Worm (Caenorhabditis elegans): ENCODE measurements around the gene cTel55X.1.

DNA sequence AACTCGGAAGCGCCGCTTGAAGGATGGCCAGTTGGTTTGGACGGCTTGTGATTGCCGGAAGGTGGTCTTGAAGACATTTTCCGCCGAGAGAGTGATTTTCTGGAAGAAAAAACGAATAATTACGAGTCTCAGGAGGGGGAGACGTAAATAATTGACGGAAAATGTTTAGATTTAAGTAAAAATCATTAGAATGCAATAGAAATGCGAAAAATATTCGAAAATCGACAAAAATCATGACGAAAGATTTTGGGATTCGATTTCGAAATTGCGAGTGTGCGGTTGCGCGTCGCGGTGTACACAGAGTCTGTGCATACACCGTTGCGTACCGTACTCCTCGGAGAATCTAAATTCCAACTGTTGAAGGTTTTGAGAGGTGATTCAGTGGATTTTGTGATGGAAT is 3.2 kb upstream of the cTel55X.1 start, which contains the start of gene H11L12.1:
- TF ChIP-seq nhr-28 (tag; optimal IDR thresholded peaks at IDR 0.05): no peak
- no peak for TF ChIP-seq nhr-12 (tag; optimal IDR thresholded peaks at IDR 0.05)
- TF ChIP-seq lin-13 (tag; optimal IDR thresholded peaks at IDR 0.05): no peak
- no peak for TF ChIP-seq nhr-76 (tag; optimal IDR thresholded peaks at IDR 0.05)
- no peak for TF ChIP-seq sem-2 (GFP tag; optimal IDR thresholded peaks at IDR 0.05)
- no peak for TF ChIP-seq ztf-11 (tag; optimal IDR thresholded peaks at IDR 0.05)
- TF ChIP-seq unc-39 (tag; optimal IDR thresholded peaks at IDR 0.05): no peak
- no peak for TF ChIP-seq lin-32 (GFP tag; optimal IDR thresholded peaks at IDR 0.05)
- TF ChIP-seq elt-3 (tag; optimal IDR thresholded peaks at IDR 0.05): no peak
- no peak for TF ChIP-seq unc-62 (GFP tag; optimal IDR thresholded peaks at IDR 0.05)
- no peak for TF ChIP-seq zip-8 (tag; optimal IDR thresholded peaks at IDR 0.05)

Measured in whole organism, mixed stage, embryonic.